Fruit fly (Drosophila melanogaster) S2 (cell line): ENCODE measurements around the gene Or30a.

Experiments used
- CG8478 ChIP-seq: fragments of >200 bp; optimal IDR thresholded peaks from 2 replicates; lab custom pipeline; 2018
- CTCF ChIP-seq, 2 experiments: fragments of >200 bp; optimal IDR thresholded peaks; 2 replicates each; lab custom pipeline; 2018

- TF ChIP-seq CG8478 (lab: Kevin White, UChicago) (no peak), CTCF (optimal IDR thresholded peaks at IDR 0.05; lab: Kevin White, UChicago) (no peak)
Observed at dm6 chr2L:9134940-9135339, 23.3 kb downstream of the Or30a start.
